Worm (Caenorhabditis elegans) whole organism, L3 larva: ENCODE measurements around the gene ddb-1.

Source experiments
- R02D3.7 ChIP-seq: fragments of 150-350 bp; optimal IDR thresholded peaks from 2 replicates; lab custom pipeline; 2014; ENCODE audit warnings: missing biosample characterization, missing genetic modification characterization
- daf-12 ChIP-seq: fragments of 150-350 bp; optimal IDR thresholded peaks from 2 replicates; lab custom pipeline; 2014; ENCODE audit warnings: missing biosample characterization, missing genetic modification reagents, missing genetic modification characterization
- elt-3 ChIP-seq, 3 experiments: fragments of 150-350 bp in 1 of 3; sonication (generic microtip) in 2 of 3; optimal IDR thresholded peaks; 2 replicates in 2 of 3; 4 replicates in 1 of 3; lab custom pipeline; 2014 to 2017; ENCODE audit warnings: missing biosample characterization in 3 of 3, missing genetic modification characterization in 3 of 3
- hmg-11 ChIP-seq: sonication (generic microtip); optimal IDR thresholded peaks from 2 replicates; lab custom pipeline; 2016; ENCODE audit warnings: missing genetic modification characterization, missing compliant biosample characterization
- lin-15B ChIP-seq: fragments of 150-350 bp; optimal IDR thresholded peaks from 2 replicates; lab custom pipeline; 2014; ENCODE audit warnings: missing biosample characterization, missing genetic modification characterization
- lin-39 ChIP-seq: fragments of 150-350 bp; optimal IDR thresholded peaks from 2 replicates; lab custom pipeline; 2018; ENCODE audit warnings: missing biosample characterization, missing genetic modification reagents, missing genetic modification characterization
- mdl-1 ChIP-seq: fragments of 150-350 bp; optimal IDR thresholded peaks from 2 replicates; lab custom pipeline; 2014; ENCODE audit warnings: missing biosample characterization, missing genetic modification characterization
- nhr-11 ChIP-seq: fragments of 150-350 bp; optimal IDR thresholded peaks from 2 replicates; lab custom pipeline; 2014; ENCODE audit warnings: missing biosample characterization, missing genetic modification characterization
- nhr-12 ChIP-seq: fragments of 150-350 bp; optimal IDR thresholded peaks from 2 replicates; lab custom pipeline; 2014; ENCODE audit warnings: missing biosample characterization, missing genetic modification characterization
- nhr-25 ChIP-seq: sonication (generic microtip); optimal IDR thresholded peaks from 2 replicates; lab custom pipeline; 2017; ENCODE audit warnings: missing biosample characterization, missing genetic modification characterization
- nhr-28 ChIP-seq: fragments of 150-350 bp; optimal IDR thresholded peaks from 2 replicates; lab custom pipeline; 2014; ENCODE audit warnings: missing biosample characterization, missing genetic modification characterization
- snpc-4 ChIP-seq: fragments of 150-350 bp; optimal IDR thresholded peaks from 2 replicates; lab custom pipeline; 2014; ENCODE audit warnings: missing biosample characterization, missing genetic modification characterization
- ztf-11 ChIP-seq: fragments of 150-350 bp; optimal IDR thresholded peaks from 2 replicates; lab custom pipeline; 2014; ENCODE audit warnings: missing biosample characterization, missing genetic modification characterization
- ztf-4 ChIP-seq: fragments of 150-350 bp; optimal IDR thresholded peaks from 2 replicates; lab custom pipeline; 2014; ENCODE audit warnings: missing biosample characterization, missing genetic modification characterization

ce11 chrIV:12154195-12154677 is 33.3 kb upstream of the ddb-1 start, which contains the start of gene B0001.7:
- TF ChIP-seq nhr-11 (tag; lab: Kevin White, UChicago) (no peak), snpc-4 (tag; lab: Kevin White, UChicago) (no peak), ztf-4 (tag; lab: Kevin White, UChicago) (no peak), lin-15B (tag; lab: Kevin White, UChicago) (no peak), ztf-11 (tag; lab: Kevin White, UChicago) (no peak), nhr-28 (tag; lab: Kevin White, UChicago) (no peak), hmg-11 (tag; lab: Kevin White, UChicago) (no peak), nhr-25 (tag; lab: Kevin White, UChicago) (no peak), mdl-1 (tag; lab: Kevin White, UChicago) (no peak), daf-12 (no peak), R02D3.7 (tag; lab: Kevin White, UChicago) (no peak), lin-39 (tag; lab: Kevin White, UChicago) (no peak), elt-3 (tag; optimal IDR thresholded peaks at IDR 0.05; lab: Kevin White, UChicago) (no peak), nhr-12 (tag; lab: Kevin White, UChicago) (no peak)
